Fruit fly (Drosophila melanogaster) whole organism, prepupa: Measurements from ENCODE around the gene CG12581.

Experiments used
- Blimp-1 ChIP-seq: fragments of 200-800 bp; sonication (Bioruptor generic); optimal IDR thresholded peaks from 3 replicates; lab custom pipeline; 2017; ENCODE audit warnings: missing biosample characterization, missing genetic modification characterization, mild to moderate bottlenecking, moderate library complexity, missing genetic modification reagents
- CG10631 ChIP-seq: fragments of 200-800 bp; sonication (Bioruptor generic); optimal IDR thresholded peaks from 2 replicates; lab custom pipeline; 2016; ENCODE audit warnings: missing biosample characterization, missing genetic modification characterization
- CG10669 ChIP-seq: fragments of 200-800 bp; sonication (Bioruptor generic); optimal IDR thresholded peaks from 3 replicates; lab custom pipeline; 2018; ENCODE audit warnings: missing biosample characterization, mild to moderate bottlenecking, missing genetic modification characterization, moderate library complexity
- CG11294 ChIP-seq: fragments of 200-800 bp; sonication (Bioruptor generic); IDR thresholded peaks from 2 replicates; pipeline ENCODE4 v1.3.6; 2022; ENCODE audit warnings: missing biosample characterization, missing genetic modification characterization
- CG11762 ChIP-seq: fragments of 200-800 bp; sonication (Bioruptor generic); optimal IDR thresholded peaks from 3 replicates; lab custom pipeline; 2016; ENCODE audit warnings: missing biosample characterization, missing genetic modification characterization; ENCODE audit not compliant: insufficient read depth
- CG15336 ChIP-seq: fragments of 200-800 bp; sonication (Bioruptor generic); IDR thresholded peaks from 2 replicates; pipeline ENCODE4 v1.3.6; 2022; ENCODE audit warnings: missing biosample characterization, missing genetic modification characterization
- CG1621 ChIP-seq: fragments of 200-800 bp; sonication (Bioruptor generic); optimal IDR thresholded peaks from 3 replicates; lab custom pipeline; 2018; ENCODE audit warnings: missing biosample characterization, mild to moderate bottlenecking, missing genetic modification characterization
- CG3032 ChIP-seq: fragments of 200-800 bp; optimal IDR thresholded peaks from 2 replicates; lab custom pipeline; 2019; ENCODE audit warnings: missing biosample characterization, mild to moderate bottlenecking, missing genetic modification characterization, moderate library complexity
- CG31627 ChIP-seq: fragments of 200-800 bp; sonication (Bioruptor generic); optimal IDR thresholded peaks from 3 replicates; lab custom pipeline; 2016; ENCODE audit warnings: missing biosample characterization, missing genetic modification characterization
- CG34406 ChIP-seq: fragments of 200-800 bp; sonication (Bioruptor generic); optimal IDR thresholded peaks from 3 replicates; lab custom pipeline; 2016; ENCODE audit warnings: missing biosample characterization, missing genetic modification characterization
- CG4318 ChIP-seq: fragments of 200-800 bp; sonication (Bioruptor generic); optimal IDR thresholded peaks from 3 replicates; lab custom pipeline; 2017; ENCODE audit warnings: missing biosample characterization, mild to moderate bottlenecking, missing genetic modification characterization
- CG6854 ChIP-seq: fragments of 200-800 bp; sonication (Bioruptor generic); optimal IDR thresholded peaks from 2 replicates; lab custom pipeline; 2017; ENCODE audit warnings: missing biosample characterization, mild to moderate bottlenecking, missing genetic modification characterization
- CG7368 ChIP-seq: fragments of 200-800 bp; sonication (Bioruptor generic); optimal IDR thresholded peaks from 3 replicates; lab custom pipeline; 2016; ENCODE audit warnings: missing biosample characterization, missing genetic modification characterization
- CG8119 ChIP-seq: fragments of 200-800 bp; sonication (Bioruptor generic); IDR thresholded peaks from 3 replicates; pipeline ENCODE4 v1.3.6; 2022; ENCODE audit warnings: missing biosample characterization, missing genetic modification characterization
- CG8632 ChIP-seq: fragments of 200-800 bp; sonication (Bioruptor generic); optimal IDR thresholded peaks from 3 replicates; lab custom pipeline; 2016; ENCODE audit warnings: missing biosample characterization, missing genetic modification characterization
- CG9139 ChIP-seq: fragments of 200-800 bp; sonication (Bioruptor generic); optimal IDR thresholded peaks from 3 replicates; lab custom pipeline; 2017; ENCODE audit warnings: missing biosample characterization, mild to moderate bottlenecking, missing genetic modification characterization
- Eip75B ChIP-seq: fragments of 200-800 bp; sonication (Bioruptor generic); optimal IDR thresholded peaks from 3 replicates; lab custom pipeline; 2016; ENCODE audit warnings: missing biosample characterization, missing genetic modification characterization
- Eip78C ChIP-seq: fragments of 200-800 bp; sonication (Bioruptor generic); peaks from one replicate; lab custom pipeline; 2016; ENCODE audit warnings: missing biosample characterization, missing genetic modification characterization
- Eip93F ChIP-seq: fragments of 200-800 bp; sonication (Bioruptor generic); optimal IDR thresholded peaks from 2 replicates; lab custom pipeline; 2016; ENCODE audit warnings: missing biosample characterization, mild to moderate bottlenecking, missing genetic modification characterization
- Ets21C ChIP-seq: fragments of 200-800 bp; sonication (Bioruptor generic); optimal IDR thresholded peaks from 3 replicates; lab custom pipeline; 2016; ENCODE audit warnings: missing biosample characterization, missing genetic modification characterization
- Hr4 ChIP-seq: fragments of 200-800 bp; sonication (Bioruptor generic); optimal IDR thresholded peaks from 3 replicates; lab custom pipeline; 2016; ENCODE audit warnings: missing biosample characterization, missing genetic modification characterization
- Lpt ChIP-seq: fragments of 200-800 bp; sonication (Bioruptor generic); optimal IDR thresholded peaks from 3 replicates; lab custom pipeline; 2016; ENCODE audit warnings: missing biosample characterization, missing genetic modification characterization
- Met ChIP-seq: fragments of 200-800 bp; sonication (Bioruptor generic); optimal IDR thresholded peaks from 3 replicates; lab custom pipeline; 2016; ENCODE audit warnings: missing biosample characterization, missing genetic modification characterization
- OdsH ChIP-seq: fragments of 200-800 bp; sonication (Bioruptor generic); optimal IDR thresholded peaks from 3 replicates; lab custom pipeline; 2016; ENCODE audit warnings: missing biosample characterization, missing genetic modification characterization
- Smox ChIP-seq: fragments of 200-800 bp; sonication (Bioruptor generic); optimal IDR thresholded peaks from 3 replicates; lab custom pipeline; 2016; ENCODE audit warnings: missing biosample characterization, missing genetic modification characterization
- Sox102F ChIP-seq: fragments of 200-800 bp; sonication (Bioruptor generic); optimal IDR thresholded peaks from 2 replicates; lab custom pipeline; 2016; ENCODE audit warnings: missing biosample characterization, mild to moderate bottlenecking, missing genetic modification characterization
- Sox14 ChIP-seq: fragments of 200-800 bp; sonication (Bioruptor generic); optimal IDR thresholded peaks from 3 replicates; lab custom pipeline; 2016; ENCODE audit warnings: missing biosample characterization, missing genetic modification characterization
- Sox15 ChIP-seq: fragments of 200-800 bp; sonication (Bioruptor generic); optimal IDR thresholded peaks from 3 replicates; lab custom pipeline; 2016; ENCODE audit warnings: missing biosample characterization, missing genetic modification characterization
- achi ChIP-seq: fragments of 200-800 bp; sonication (Bioruptor generic); optimal IDR thresholded peaks from 3 replicates; lab custom pipeline; 2016; ENCODE audit warnings: missing biosample characterization, missing genetic modification characterization
- acj6 ChIP-seq: fragments of 200-800 bp; sonication (Bioruptor generic); optimal IDR thresholded peaks from 3 replicates; lab custom pipeline; 2016; ENCODE audit warnings: missing biosample characterization, missing genetic modification characterization
- cyc ChIP-seq: fragments of 200-800 bp; sonication (Bioruptor generic); optimal IDR thresholded peaks from 3 replicates; lab custom pipeline; 2016; ENCODE audit warnings: missing biosample characterization, missing genetic modification characterization
- dac ChIP-seq: fragments of 200-800 bp; sonication (Bioruptor generic); optimal IDR thresholded peaks from 2 replicates; lab custom pipeline; 2017; ENCODE audit warnings: missing biosample characterization, mild to moderate bottlenecking, missing genetic modification characterization
- dsx ChIP-seq: fragments of 200-800 bp; optimal IDR thresholded peaks from 3 replicates; lab custom pipeline; 2019; ENCODE audit warnings: missing biosample characterization, mild to moderate bottlenecking, missing genetic modification characterization, moderate library complexity; ENCODE audit not compliant: poor library complexity, severe bottlenecking
- eg ChIP-seq: fragments of 200-800 bp; sonication (Bioruptor generic); IDR thresholded peaks from 3 replicates; pipeline ENCODE4 v1.3.6; 2022; ENCODE audit warnings: missing biosample characterization, missing genetic modification characterization
- esn ChIP-seq: fragments of 200-800 bp; sonication (Bioruptor generic); optimal IDR thresholded peaks from 2 replicates; lab custom pipeline; 2016; ENCODE audit warnings: missing biosample characterization, mild to moderate bottlenecking, missing genetic modification characterization, moderate library complexity
- fd59A ChIP-seq: fragments of 200-800 bp; sonication (Bioruptor generic); optimal IDR thresholded peaks from 2 replicates; lab custom pipeline; 2017; ENCODE audit warnings: missing biosample characterization, mild to moderate bottlenecking, missing genetic modification characterization, missing genetic modification reagents
- fd85E ChIP-seq: fragments of 200-800 bp; sonication (Bioruptor generic); optimal IDR thresholded peaks from 3 replicates; lab custom pipeline; 2016; ENCODE audit warnings: missing biosample characterization, missing genetic modification characterization
- fkh ChIP-seq: fragments of 200-800 bp; sonication (Bioruptor generic); optimal IDR thresholded peaks from 3 replicates; lab custom pipeline; 2017; ENCODE audit warnings: missing biosample characterization, mild to moderate bottlenecking, missing genetic modification characterization, moderate library complexity
- net ChIP-seq: fragments of 200-800 bp; sonication (Bioruptor generic); optimal IDR thresholded peaks from 3 replicates; lab custom pipeline; 2016; ENCODE audit warnings: missing biosample characterization, missing genetic modification characterization
- spab ChIP-seq: fragments of 200-800 bp; sonication (Bioruptor generic); optimal IDR thresholded peaks from 2 replicates; lab custom pipeline; 2017; ENCODE audit warnings: missing biosample characterization, mild to moderate bottlenecking, missing genetic modification characterization, missing genetic modification reagents
- svp ChIP-seq: fragments of 200-800 bp; sonication (Bioruptor generic); peaks from one replicate; lab custom pipeline; 2016; ENCODE audit warnings: missing biosample characterization, missing genetic modification characterization
- topi ChIP-seq: fragments of 200-800 bp; sonication (Bioruptor generic); optimal IDR thresholded peaks from 3 replicates; lab custom pipeline; 2016; ENCODE audit warnings: missing biosample characterization, missing genetic modification characterization
- vri ChIP-seq: fragments of 200-800 bp; sonication (Bioruptor generic); optimal IDR thresholded peaks from 3 replicates; lab custom pipeline; 2016; ENCODE audit warnings: missing biosample characterization, mild to moderate bottlenecking, missing genetic modification characterization

CG12581 gene

dm6 chr3R:4214038-4214437 is 39.6 kb downstream of the CG12581 start (continued):
- TF ChIP-seq fkh (GFP tag; lab: Kevin White, UChicago) (no peak), dsx (GFP tag; lab: Kevin White, UChicago) (peak; percentile 82), cyc (GFP tag; lab: Kevin White, UChicago) (peak; percentile 92), CG1621 (tag; lab: Kevin White, UChicago) (peak; percentile 89), CG3032 (tag; lab: Kevin White, UChicago) (peak; percentile 87), CG7368 (GFP tag; lab: Kevin White, UChicago) (peak; percentile 93), OdsH (peak; percentile 92), esn (GFP tag; lab: Kevin White, UChicago) (peak; percentile 81), Eip75B (GFP tag; lab: Kevin White, UChicago) (peak; percentile 91), CG11294 (GFP tag; lab: Robert Waterston, UW) (peak; percentile 89), svp (peak; percentile 94), CG4318 (GFP tag; lab: Kevin White, UChicago) (peak; percentile 80), CG10669 (GFP tag; lab: Kevin White, UChicago) (peak; percentile 88), CG11762 (GFP tag; lab: Kevin White, UChicago) (peak; percentile 74), acj6 (GFP tag; lab: Kevin White, UChicago) (peak; percentile 91), CG15336 (peak; percentile 90)

DNA sequence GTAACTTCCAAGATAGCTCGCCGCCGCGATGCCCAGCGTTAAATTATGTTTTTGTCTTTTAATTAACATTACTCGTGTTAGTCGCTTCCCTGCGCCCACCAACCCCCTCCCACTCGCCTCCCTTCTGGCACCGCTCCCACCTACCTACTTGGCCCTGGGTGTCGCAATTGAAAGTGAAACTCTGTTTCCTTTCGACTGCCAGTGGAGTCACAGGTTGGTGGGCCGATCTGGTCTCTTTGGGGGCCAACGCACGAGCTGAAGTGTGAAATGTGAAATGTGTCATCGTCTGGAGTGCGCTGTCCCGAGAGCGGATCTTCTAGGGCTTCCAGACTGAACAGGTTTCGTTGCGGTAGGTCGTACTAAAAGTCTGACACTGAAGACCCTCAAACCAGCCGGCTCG is 40.2 kb downstream of the CG12581 start:
- no peak for TF ChIP-seq Lpt
- no peak for TF ChIP-seq CG1621 (tag; lab: Kevin White, UChicago)
- no peak for TF ChIP-seq Hr4 (GFP tag; lab: Kevin White, UChicago)
- TF ChIP-seq Blimp-1 (GFP tag; lab: Kevin White, UChicago), result peak; percentile 59
- TF ChIP-seq fd85E (GFP tag; lab: Kevin White, UChicago), result no peak
- no peak for TF ChIP-seq achi (GFP tag; lab: Kevin White, UChicago)
- TF ChIP-seq Eip78C (GFP tag; lab: Kevin White, UChicago), result peak; percentile 10
- TF ChIP-seq Eip75B (GFP tag; lab: Kevin White, UChicago), result no peak

- TF ChIP-seq CG6854 (no peak), CG8632 (GFP tag; lab: Kevin White, UChicago) (peak; percentile 69), topi (GFP tag; lab: Kevin White, UChicago) (peak; percentile 68), fd59A (GFP tag; lab: Kevin White, UChicago) (peak; percentile 27), acj6 (GFP tag; lab: Kevin White, UChicago) (peak; percentile 75), dac (peak; percentile 40), spab (peak; percentile 11), vri (GFP tag; lab: Kevin White, UChicago) (peak; percentile 84), Sox15 (peak; percentile 70), CG1621 (tag; lab: Kevin White, UChicago) (no peak), CG7368 (GFP tag; lab: Kevin White, UChicago) (peak; percentile 77), Eip75B (GFP tag; lab: Kevin White, UChicago) (no peak), CG34406 (GFP tag; lab: Kevin White, UChicago) (no peak), CG3032 (tag; lab: Kevin White, UChicago) (peak; percentile 47), esn (GFP tag; lab: Kevin White, UChicago) (peak; percentile 44), cyc (GFP tag; lab: Kevin White, UChicago) (peak; percentile 56), CG9139 (no peak), CG10631 (GFP tag; lab: Kevin White, UChicago) (peak; percentile 31), Sox102F (GFP tag; lab: Kevin White, UChicago) (no peak), eg (GFP tag; lab: Robert Waterston, UW) (peak; percentile 69), Met (GFP tag; lab: Kevin White, UChicago) (peak; percentile 61), Eip93F (no peak), Blimp-1 (GFP tag; lab: Kevin White, UChicago) (no peak), CG8119 (GFP tag; lab: Robert Waterston, UW) (peak; percentile 80), Ets21C (GFP tag; lab: Kevin White, UChicago) (peak; percentile 56), CG10669 (GFP tag; lab: Kevin White, UChicago) (peak; percentile 46), Lpt (peak; percentile 52), CG11294 (GFP tag; lab: Robert Waterston, UW) (peak; percentile 55), net (GFP tag; lab: Kevin White, UChicago) (peak; percentile 73), fd85E (GFP tag; lab: Kevin White, UChicago) (peak; percentile 13), achi (GFP tag; lab: Kevin White, UChicago) (peak; percentile 77), Smox (no peak), dsx (GFP tag; lab: Kevin White, UChicago) (peak; percentile 25), CG31627 (GFP tag; lab: Kevin White, UChicago) (peak; percentile 67), Sox14 (GFP tag; lab: Kevin White, UChicago) (peak; percentile 62)
These were observed 41.0 kb downstream of the CG12581 start, which contains the start of gene CG14636 for dm6 chr3R:4215264-4215993. Gene CG14636, minus strand, starts transcription at chr3R:4215314.
